Fruit fly (Drosophila melanogaster) Kc167 (cell line): ENCODE data around the gene Fip1.

Experiments used
- Myc ChIP-seq: fragments of >200 bp; optimal IDR thresholded peaks from 2 replicates; lab custom pipeline; 2017; ENCODE audit warnings: missing external identifiers
- Sin3A ChIP-seq: fragments of >200 bp; optimal IDR thresholded peaks from 2 replicates; lab custom pipeline; 2018; ENCODE audit warnings: missing external identifiers
- h ChIP-seq: fragments of >200 bp; optimal IDR thresholded peaks from 3 replicates; lab custom pipeline; 2018; ENCODE audit warnings: missing external identifiers
- psq ChIP-seq: fragments of >200 bp; optimal IDR thresholded peaks from 2 replicates; lab custom pipeline; 2017; ENCODE audit warnings: missing external identifiers
- ttk ChIP-seq: sonication (Bioruptor generic); optimal IDR thresholded peaks from 2 replicates; lab custom pipeline; 2017; ENCODE audit warnings: missing external identifiers

DNA sequence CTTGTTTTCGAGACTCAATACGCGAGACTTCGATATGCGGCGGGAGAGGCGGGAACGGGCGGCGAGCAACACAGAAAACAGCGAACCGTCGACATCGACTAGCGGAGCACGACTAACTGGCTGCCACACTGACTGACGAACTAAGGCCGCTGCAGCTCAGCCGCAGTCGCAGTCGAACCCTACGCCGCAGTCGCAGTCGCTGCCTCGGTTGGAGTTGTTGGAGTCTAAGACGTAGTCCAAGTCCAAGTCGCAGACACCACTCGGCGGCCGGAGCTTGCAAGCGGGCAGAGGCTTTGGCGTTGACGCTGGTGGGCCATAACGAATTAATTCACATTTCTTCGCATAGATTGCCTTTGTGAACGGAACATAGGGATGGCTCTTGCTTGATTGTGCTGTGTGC is 34.1 kb upstream of the Fip1 start:
- no peak for TF ChIP-seq h (lab: Kevin White, UChicago)
- no peak for TF ChIP-seq psq (lab: Kevin White, UChicago)
- TF ChIP-seq Myc, result no peak
- no peak for TF ChIP-seq ttk (lab: Kevin White, UChicago)
- no peak for TF ChIP-seq Sin3A (lab: Kevin White, UChicago)
